ENCODE assay signal across 5 worm cellular contexts in the genomic region with DNA sequence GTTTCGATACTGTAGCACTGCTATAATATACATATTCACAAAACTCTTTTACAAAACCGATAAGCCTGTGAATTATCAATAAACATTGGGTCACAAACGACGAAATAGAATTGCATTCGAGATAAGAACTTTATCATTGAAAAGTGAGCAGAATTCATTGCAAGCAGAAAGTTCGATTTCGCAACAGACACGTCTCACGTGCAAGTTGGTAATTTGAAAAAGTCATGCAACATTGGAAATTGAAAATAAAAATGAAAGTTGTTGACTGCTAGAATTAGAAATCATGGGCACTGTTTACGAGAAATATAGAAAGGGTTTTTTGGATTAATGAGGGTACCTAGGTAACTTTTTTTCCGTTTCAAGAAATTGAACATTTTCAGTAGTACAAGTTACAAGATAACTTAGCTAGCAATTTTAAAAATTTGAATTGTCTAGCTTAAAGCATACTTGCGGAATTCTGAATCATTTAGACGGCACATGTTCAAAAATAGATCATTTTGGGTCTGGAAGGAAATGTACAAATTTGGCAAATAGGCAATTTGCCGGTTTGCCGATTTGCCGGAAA.
A peak's percentile ranks its signal among the peaks of the same experiment; 100 is the strongest.
TF ChIP-seq lines count a peak whose summit lies in the region.

No protein-coding gene starts in this region.

TF ChIP-seq in whole organism, L1 larva, 84 proteins besides CTCF, POLR2A, EP300 and RAD21 (continued from another document and continues in another):
- TF ChIP-seq aha-1 (tag; optimal IDR thresholded peaks at IDR 0.05; lab: Kevin White, UChicago) (no peak), lin-39 (tag; optimal IDR thresholded peaks at IDR 0.05; lab: Kevin White, UChicago) (no peak), jun-1 (tag; optimal IDR thresholded peaks at IDR 0.05; lab: Kevin White, UChicago) (peak; percentile 66), ztf-11 (tag; optimal IDR thresholded peaks at IDR 0.05; lab: Kevin White, UChicago) (no peak), egl-13 (tag; optimal IDR thresholded peaks at IDR 0.05; lab: Kevin White, UChicago) (no peak), hpl-2 (GFP tag; optimal IDR thresholded peaks at IDR 0.05; lab: Kevin White, UChicago) (peak; percentile 84), lsy-2 (tag; optimal IDR thresholded peaks at IDR 0.05; lab: Kevin White, UChicago) (peak; percentile 38 to 50), ztf-4 (tag; optimal IDR thresholded peaks at IDR 0.05; lab: Kevin White, UChicago) (peak; percentile 44), pax-3 (tag; optimal IDR thresholded peaks at IDR 0.05; lab: Kevin White, UChicago) (peak; percentile 51), ceh-90 (tag; optimal IDR thresholded peaks at IDR 0.05; lab: Kevin White, UChicago) (no peak), C04F5.9 (tag; optimal IDR thresholded peaks at IDR 0.05; lab: Kevin White, UChicago) (no peak), nhr-71 (tag; optimal IDR thresholded peaks at IDR 0.05; lab: Kevin White, UChicago) (peak; percentile 78), rnt-1 (tag; optimal IDR thresholded peaks at IDR 0.05; lab: Kevin White, UChicago) (no peak), aly-2 (tag; optimal IDR thresholded peaks at IDR 0.05; lab: Kevin White, UChicago) (peak; percentile 98), unc-130 (tag; optimal IDR thresholded peaks at IDR 0.05; lab: Kevin White, UChicago) (peak; percentile 15), nhr-11 (tag; optimal IDR thresholded peaks at IDR 0.05; lab: Kevin White, UChicago) (no peak), sup-37 (GFP tag; optimal IDR thresholded peaks at IDR 0.05; lab: Kevin White, UChicago) (no peak), mep-1 (tag; optimal IDR thresholded peaks at IDR 0.05; lab: Kevin White, UChicago) (peak; percentile 45), pqm-1 (tag; optimal IDR thresholded peaks at IDR 0.05; lab: Kevin White, UChicago) (peak; percentile 84), nhr-28 (tag; optimal IDR thresholded peaks at IDR 0.05; lab: Kevin White, UChicago) (no peak), ets-5 (GFP tag; IDR thresholded peaks at IDR 0.05; lab: Robert Waterston, UW) (no peak), ceh-88 (GFP tag; IDR thresholded peaks at IDR 0.05; lab: Robert Waterston, UW) (no peak), efl-3 (GFP tag; optimal IDR thresholded peaks at IDR 0.05; lab: Kevin White, UChicago) (no peak), tbx-2 (tag; optimal IDR thresholded peaks at IDR 0.05; lab: Kevin White, UChicago) (no peak), lin-35 (GFP tag; optimal IDR thresholded peaks at IDR 0.05; lab: Kevin White, UChicago) (peak in 1 of 2 experiments; percentile 79), lir-3 (tag; optimal IDR thresholded peaks at IDR 0.05; lab: Kevin White, UChicago; ENCODE audit: poor library complexity) (no peak)

TF ChIP-seq in whole organism, L2 larva, 48 proteins besides CTCF, POLR2A, EP300 and RAD21 (continued from another document and continues in another):
- TF ChIP-seq peb-1 (tag; optimal IDR thresholded peaks at IDR 0.05; lab: Kevin White, UChicago) (no peak), lin-11 (tag; optimal IDR thresholded peaks at IDR 0.05; lab: Kevin White, UChicago) (no peak), alr-1 (tag; optimal IDR thresholded peaks at IDR 0.05; lab: Kevin White, UChicago) (no peak), C34F6.9 (tag; optimal IDR thresholded peaks at IDR 0.05; lab: Kevin White, UChicago) (peak; percentile 57), mab-5 (tag; optimal IDR thresholded peaks at IDR 0.05; lab: Kevin White, UChicago) (no peak), skn-1 (tag; optimal IDR thresholded peaks at IDR 0.05; lab: Kevin White, UChicago) (peak; percentile 84), egl-27 (tag; optimal IDR thresholded peaks at IDR 0.05; lab: Kevin White, UChicago) (no peak), ZK546.5 (tag; optimal IDR thresholded peaks at IDR 0.05; lab: Kevin White, UChicago) (no peak), crh-2 (tag; optimal IDR thresholded peaks at IDR 0.05; lab: Kevin White, UChicago) (peak; percentile 93), nhr-237 (tag; optimal IDR thresholded peaks at IDR 0.05; lab: Kevin White, UChicago) (no peak), ceh-82 (tag; optimal IDR thresholded peaks at IDR 0.05; lab: Kevin White, UChicago) (no peak), F13H6.1 (tag; optimal IDR thresholded peaks at IDR 0.05; lab: Kevin White, UChicago) (peak; percentile 53), lin-13 (GFP tag; optimal IDR thresholded peaks at IDR 0.05; lab: Kevin White, UChicago) (peak; percentile 50), ama-1 (optimal IDR thresholded peaks at IDR 0.05; lab: Kevin White, UChicago) (peak; percentile 71), nhr-6 (tag; optimal IDR thresholded peaks at IDR 0.05; lab: Kevin White, UChicago) (no peak), sma-3 (GFP tag; optimal IDR thresholded peaks at IDR 0.05; lab: Kevin White, UChicago) (peak; percentile 63), R02D3.7 (tag; optimal IDR thresholded peaks at IDR 0.05; lab: Kevin White, UChicago) (no peak), nhr-12 (tag; optimal IDR thresholded peaks at IDR 0.05; lab: Kevin White, UChicago) (no peak), mdl-1 (tag; optimal IDR thresholded peaks at IDR 0.05; lab: Kevin White, UChicago) (peak in 1 of 2 experiments; percentile 78), elt-3 (tag; optimal IDR thresholded peaks at IDR 0.05; lab: Kevin White, UChicago) (no peak), ceh-16 (tag; optimal IDR thresholded peaks at IDR 0.05; lab: Kevin White, UChicago) (no peak), ztf-4 (tag; optimal IDR thresholded peaks at IDR 0.05; lab: Kevin White, UChicago) (peak; percentile 57), zag-1 (tag; optimal IDR thresholded peaks at IDR 0.05; lab: Kevin White, UChicago) (no peak), nhr-25 (tag; optimal IDR thresholded peaks at IDR 0.05; lab: Kevin White, UChicago) (peak; percentile 63), unc-62 (GFP tag; optimal IDR thresholded peaks at IDR 0.05; lab: Kevin White, UChicago) (no peak), nhr-11 (tag; optimal IDR thresholded peaks at IDR 0.05; lab: Kevin White, UChicago) (no peak), nhr-10 (tag; optimal IDR thresholded peaks at IDR 0.05; lab: Kevin White, UChicago) (no peak)

TF ChIP-seq in whole organism, L3 larva, 47 proteins besides CTCF, POLR2A, EP300 and RAD21 (continued from another document and continues in another):
- peak; percentile 85 for TF ChIP-seq ama-1 (optimal IDR thresholded peaks at IDR 0.05; lab: Kevin White, UChicago)
- TF ChIP-seq ztf-4 (tag; optimal IDR thresholded peaks at IDR 0.05; lab: Kevin White, UChicago), result no peak
- no peak for TF ChIP-seq elt-3 (tag; optimal IDR thresholded peaks at IDR 0.05; lab: Kevin White, UChicago)
- TF ChIP-seq egl-5 (tag; optimal IDR thresholded peaks at IDR 0.05; lab: Kevin White, UChicago), result no peak
- no peak for TF ChIP-seq nhr-76 (tag; optimal IDR thresholded peaks at IDR 0.05; lab: Kevin White, UChicago)
- TF ChIP-seq pqm-1 (tag; optimal IDR thresholded peaks at IDR 0.05; lab: Kevin White, UChicago), result peak; percentile 97
- peak; percentile 59 for TF ChIP-seq skn-1 (tag; optimal IDR thresholded peaks at IDR 0.05; lab: Kevin White, UChicago)
- TF ChIP-seq R02D3.7 (tag; optimal IDR thresholded peaks at IDR 0.05; lab: Kevin White, UChicago), result no peak
- TF ChIP-seq ZK546.5 (tag; optimal IDR thresholded peaks at IDR 0.05; lab: Kevin White, UChicago), result no peak
- no peak for TF ChIP-seq mml-1 (tag; optimal IDR thresholded peaks at IDR 0.05; lab: Kevin White, UChicago)
- peak; percentile 99 for TF ChIP-seq elt-2 (tag; optimal IDR thresholded peaks at IDR 0.05; lab: Kevin White, UChicago)
- TF ChIP-seq nhr-67 (tag; optimal IDR thresholded peaks at IDR 0.05; lab: Kevin White, UChicago), result no peak
- TF ChIP-seq lin-39 (tag; optimal IDR thresholded peaks at IDR 0.05; lab: Kevin White, UChicago), result no peak
- no peak for TF ChIP-seq unc-39 (tag; optimal IDR thresholded peaks at IDR 0.05; lab: Kevin White, UChicago)
- no peak for TF ChIP-seq elt-1 (tag; optimal IDR thresholded peaks at IDR 0.05; lab: Kevin White, UChicago)
- peak; percentile 56 for TF ChIP-seq nfya-1 (tag; optimal IDR thresholded peaks at IDR 0.05; lab: Kevin White, UChicago; ENCODE audit: insufficient read depth)
- no peak for TF ChIP-seq nhr-11 (tag; optimal IDR thresholded peaks at IDR 0.05; lab: Kevin White, UChicago)
- TF ChIP-seq nhr-28 (tag; optimal IDR thresholded peaks at IDR 0.05; lab: Kevin White, UChicago), result no peak
- no peak for TF ChIP-seq zag-1 (tag; optimal IDR thresholded peaks at IDR 0.05; lab: Kevin White, UChicago)
- no peak for TF ChIP-seq ceh-82 (tag; optimal IDR thresholded peaks at IDR 0.05; lab: Kevin White, UChicago)
- TF ChIP-seq tbx-2 (tag; optimal IDR thresholded peaks at IDR 0.05; lab: Kevin White, UChicago), result no peak
- TF ChIP-seq fkh-2 (tag; optimal IDR thresholded peaks at IDR 0.05; lab: Kevin White, UChicago), result no peak
- TF ChIP-seq daf-12 (tag; optimal IDR thresholded peaks at IDR 0.05; lab: Kevin White, UChicago), result no peak
- peak; percentile 51 for TF ChIP-seq lsy-12 (tag; optimal IDR thresholded peaks at IDR 0.05; lab: Kevin White, UChicago)
- TF ChIP-seq ceh-28 (tag; optimal IDR thresholded peaks at IDR 0.05; lab: Kevin White, UChicago), result peak; percentile 78
- TF ChIP-seq ztf-11 (tag; optimal IDR thresholded peaks at IDR 0.05; lab: Kevin White, UChicago), result no peak
- TF ChIP-seq fos-1 (tag; optimal IDR thresholded peaks at IDR 0.05; lab: Kevin White, UChicago), result peak; percentile 89
- TF ChIP-seq sea-2 (GFP tag; optimal IDR thresholded peaks at IDR 0.05; lab: Kevin White, UChicago), result no peak

TF ChIP-seq in whole organism, L4 larva, 104 proteins besides CTCF, POLR2A, EP300 and RAD21 (continued from another document and continues in another):
- TF ChIP-seq Y5F2A.4 (GFP tag; optimal IDR thresholded peaks at IDR 0.05; lab: Kevin White, UChicago) (no peak), ama-1 (optimal IDR thresholded peaks at IDR 0.05; lab: Kevin White, UChicago) (peak; percentile 63), hlh-11 (tag; optimal IDR thresholded peaks at IDR 0.05; lab: Kevin White, UChicago) (peak; percentile 93), aha-1 (tag; lab: Kevin White, UChicago) (peak; percentile 89), mxl-3 (GFP tag; optimal IDR thresholded peaks at IDR 0.05; lab: Kevin White, UChicago) (peak; percentile 68), lim-7 (GFP tag; IDR thresholded peaks at IDR 0.05; lab: Robert Waterston, UW) (peak; percentile 48; the same call in 1 of the 2 replicates), Y75B8A.6 (GFP tag; IDR thresholded peaks at IDR 0.05; lab: Robert Waterston, UW) (no peak; the same call in 1 of the 2 replicates), hmg-1.1 (GFP tag; IDR thresholded peaks at IDR 0.05; lab: Robert Waterston, UW) (0 out of 2 replicates have a peak, but pooled peaks have one; percentile 7), ctbp-1 (GFP tag; IDR thresholded peaks at IDR 0.05; lab: Robert Waterston, UW) (0 out of 2 replicates have a peak, but pooled peaks have one; percentile 9), nhr-102 (tag; optimal IDR thresholded peaks at IDR 0.05; lab: Kevin White, UChicago) (peak; percentile 79), nhr-48 (tag; optimal IDR thresholded peaks at IDR 0.05; lab: Kevin White, UChicago) (peak; percentile 68), zfp-2 (tag; optimal IDR thresholded peaks at IDR 0.05; lab: Kevin White, UChicago) (no peak), F37D6.2 (tag; optimal IDR thresholded peaks at IDR 0.05; lab: Kevin White, UChicago) (peak; percentile 20), D1046.2 (GFP tag; IDR thresholded peaks at IDR 0.05; lab: Robert Waterston, UW) (no peak), ceh-82 (tag; optimal IDR thresholded peaks at IDR 0.05; lab: Kevin White, UChicago) (no peak), mep-1 (tag; optimal IDR thresholded peaks at IDR 0.05; lab: Kevin White, UChicago) (peak; percentile 93), ZK546.5 (tag; optimal IDR thresholded peaks at IDR 0.05; lab: Kevin White, UChicago) (no peak), nhr-6 (tag; optimal IDR thresholded peaks at IDR 0.05; lab: Kevin White, UChicago) (peak; percentile 20), mes-2 (tag; optimal IDR thresholded peaks at IDR 0.05; lab: Kevin White, UChicago; ENCODE audit: poor library complexity, severe bottlenecking) (peak; percentile 40), hlh-30 (tag; optimal IDR thresholded peaks at IDR 0.05; lab: Kevin White, UChicago; ENCODE audit: insufficient read depth) (peak; percentile 96), nhr-10 (tag; optimal IDR thresholded peaks at IDR 0.05; lab: Kevin White, UChicago) (peak; percentile 93), unc-62 (GFP tag; optimal IDR thresholded peaks at IDR 0.05 in 1 of 2; lab: Kevin White, UChicago) (peak in 1 of 2 experiments; percentile 90), unc-62 (tag; optimal IDR thresholded peaks at IDR 0.05; lab: Kevin White, UChicago) (no peak), nhr-25 (tag; optimal IDR thresholded peaks at IDR 0.05; lab: Kevin White, UChicago; ENCODE audit: borderline replicate concordance, insufficient read depth) (no peak), spr-1 (tag; optimal IDR thresholded peaks at IDR 0.05; lab: Kevin White, UChicago) (peak; percentile 33), dpl-1 (GFP tag; optimal IDR thresholded peaks at IDR 0.05; lab: Kevin White, UChicago) (peak; percentile 49), snpc-1.2 (GFP tag; IDR thresholded peaks at IDR 0.05; lab: Robert Waterston, UW) (no peak)

TF ChIP-seq in whole organism, young adult, 124 proteins besides CTCF, POLR2A, EP300 and RAD21 (continued from another document and continues in another):
- no peak for TF ChIP-seq sea-2 (GFP tag; IDR thresholded peaks at IDR 0.05; lab: Robert Waterston, UW)
- no peak for TF ChIP-seq fkh-3 (tag; optimal IDR thresholded peaks at IDR 0.05; lab: Kevin White, UChicago)
- peak; percentile 98 for TF ChIP-seq nhr-80 (tag; optimal IDR thresholded peaks at IDR 0.05; lab: Kevin White, UChicago)
- peak; percentile 81; the same call in 1 of the 2 replicates for TF ChIP-seq nfyb-1 (GFP tag; IDR thresholded peaks at IDR 0.05; lab: Robert Waterston, UW)
- TF ChIP-seq attf-5 (GFP tag; optimal IDR thresholded peaks at IDR 0.05; lab: Kevin White, UChicago), result peak; percentile 59
- TF ChIP-seq ceh-79 (tag; optimal IDR thresholded peaks at IDR 0.05; lab: Kevin White, UChicago), result no peak
- peak; percentile 46 for TF ChIP-seq tbp1 (GFP tag; optimal IDR thresholded peaks at IDR 0.05; lab: Kevin White, UChicago)
- 0 out of 2 replicates have a peak, but pooled peaks have one; percentile 16 for TF ChIP-seq hmg-20 (GFP tag; IDR thresholded peaks at IDR 0.05; lab: Robert Waterston, UW)
- TF ChIP-seq B0261.1 (tag; optimal IDR thresholded peaks at IDR 0.05; lab: Kevin White, UChicago), result no peak
- no peak for TF ChIP-seq lir-1 (GFP tag; conservative IDR thresholded peaks at IDR 0.05; lab: Robert Waterston, UW)
- 0 out of 2 replicates have a peak, but pooled peaks have one; percentile 24 for TF ChIP-seq Y95B8A.8 (GFP tag; IDR thresholded peaks at IDR 0.05; lab: Robert Waterston, UW)
- TF ChIP-seq lin-40 (tag; optimal IDR thresholded peaks at IDR 0.05; lab: Kevin White, UChicago), result peak; percentile 43
- TF ChIP-seq F10E7.11 (tag; optimal IDR thresholded peaks at IDR 0.05; lab: Kevin White, UChicago), result no peak
- peak; percentile 46 for TF ChIP-seq tlf-1 (GFP tag; optimal IDR thresholded peaks at IDR 0.05; lab: Kevin White, UChicago)
- peak; percentile 68 for TF ChIP-seq madf-10 (tag; optimal IDR thresholded peaks at IDR 0.05; lab: Kevin White, UChicago)
- TF ChIP-seq lin-26 (GFP tag; IDR thresholded peaks at IDR 0.05; lab: Robert Waterston, UW), result no peak
- TF ChIP-seq gei-17 (GFP tag; optimal IDR thresholded peaks at IDR 0.05; lab: Kevin White, UChicago), result peak; percentile 17
- TF ChIP-seq mel-28 (tag; optimal IDR thresholded peaks at IDR 0.05; lab: Kevin White, UChicago; ENCODE audit: borderline replicate concordance), result no peak
- no peak for TF ChIP-seq ceh-58 (GFP tag; IDR thresholded peaks at IDR 0.05; lab: Robert Waterston, UW)
- no peak for TF ChIP-seq efl-1 (GFP tag; optimal IDR thresholded peaks at IDR 0.05; lab: Kevin White, UChicago)
- TF ChIP-seq dox-1 (GFP tag; IDR thresholded peaks at IDR 0.05; lab: Robert Waterston, UW), result peak; percentile 53
- TF ChIP-seq ZK185.1 (tag; optimal IDR thresholded peaks at IDR 0.05; lab: Kevin White, UChicago; ENCODE audit: poor library complexity, severe bottlenecking), result peak; percentile 7
- TF ChIP-seq cebp-1 (GFP tag; IDR thresholded peaks at IDR 0.05; lab: Robert Waterston, UW), result peak; percentile 99
- TF ChIP-seq cebp-1 (tag; optimal IDR thresholded peaks at IDR 0.05; lab: Kevin White, UChicago), result peak; percentile 99
- no peak for TF ChIP-seq nhr-120 (GFP tag; IDR thresholded peaks at IDR 0.05; lab: Robert Waterston, UW)
- TF ChIP-seq ztf-3 (GFP tag; optimal IDR thresholded peaks at IDR 0.05; lab: Kevin White, UChicago), result no peak
- TF ChIP-seq nhr-179 (tag; optimal IDR thresholded peaks at IDR 0.05; lab: Kevin White, UChicago), result no peak
- peak; percentile 24; the same call in 1 of the 2 replicates for TF ChIP-seq Y56A3A.18 (GFP tag; IDR thresholded peaks at IDR 0.05; lab: Robert Waterston, UW)
- TF ChIP-seq ztf-26 (tag; optimal IDR thresholded peaks at IDR 0.05; lab: Kevin White, UChicago), result peak; percentile 15
- peak; percentile 77 for TF ChIP-seq ztf-22 (GFP tag; optimal IDR thresholded peaks at IDR 0.05; lab: Kevin White, UChicago)
- TF ChIP-seq ceh-40 (GFP tag; IDR thresholded peaks at IDR 0.05; lab: Robert Waterston, UW), result no peak
- TF ChIP-seq let-526 (GFP tag; IDR thresholded peaks at IDR 0.05; lab: Robert Waterston, UW), result peak; percentile 58; the same call in 1 of the 2 replicates
